Fruit fly (Drosophila melanogaster): ENCODE data around the gene kar.

Gene kar

dm6 chr3R:12656946-12657566 lies 32.1 kb downstream of the kar start (continued):
- TF ChIP-seq chm (GFP tag; IDR thresholded peaks at IDR 0.05): no peak
- no peak for TF ChIP-seq CG13296 (GFP tag; optimal IDR thresholded peaks at IDR 0.05)
- peak; percentile 62 for TF ChIP-seq caup (GFP tag; optimal IDR thresholded peaks at IDR 0.05; ENCODE audit: severe bottlenecking)
- peak; percentile 27; the same call in 1 of the 3 replicates for TF ChIP-seq dysf (GFP tag; IDR thresholded peaks at IDR 0.05)
- TF ChIP-seq prd (optimal IDR thresholded peaks at IDR 0.05): no peak
- no peak for TF ChIP-seq prd (GFP tag; IDR thresholded peaks at IDR 0.05)
- TF ChIP-seq CG15601 (tag; optimal IDR thresholded peaks at IDR 0.05): no peak
- TF ChIP-seq Fer1 (GFP tag; optimal IDR thresholded peaks at IDR 0.05): no peak
- no peak for TF ChIP-seq amos (GFP tag; IDR thresholded peaks at IDR 0.05; ENCODE audit: partially characterized antibody)
- no peak for TF ChIP-seq CG3407 (GFP tag; optimal IDR thresholded peaks at IDR 0.05)
- TF ChIP-seq YL-1 (GFP tag; optimal IDR thresholded peaks at IDR 0.05): no peak
- no peak for TF ChIP-seq CG3163 (GFP tag; optimal IDR thresholded peaks at IDR 0.05)
- TF ChIP-seq D19B (GFP tag; optimal IDR thresholded peaks at IDR 0.05): peak; percentile 18
- TF ChIP-seq tup (GFP tag; optimal IDR thresholded peaks at IDR 0.05): no peak
- no peak for TF ChIP-seq CG34376 (GFP tag; optimal IDR thresholded peaks at IDR 0.05)
- peak; percentile 0 for TF ChIP-seq gro (GFP tag; optimal IDR thresholded peaks at IDR 0.05)
- no peak for TF ChIP-seq corto (GFP tag; optimal IDR thresholded peaks at IDR 0.05)
- no peak for TF ChIP-seq CG18262 (tag; optimal IDR thresholded peaks at IDR 0.05)
- TF ChIP-seq cas (GFP tag; IDR thresholded peaks at IDR 0.05): no peak
- peak; percentile 54; the same call in 2 of the 3 replicates for TF ChIP-seq row (GFP tag; IDR thresholded peaks at IDR 0.05)
- TF ChIP-seq Dfd (GFP tag; optimal IDR thresholded peaks at IDR 0.05): no peak
- TF ChIP-seq yki (optimal IDR thresholded peaks at IDR 0.05): no peak
- TF ChIP-seq Rfx (GFP tag; IDR thresholded peaks at IDR 0.05): peak; percentile 53
- TF ChIP-seq Hand (GFP tag; optimal IDR thresholded peaks at IDR 0.05): peak; percentile 38
- TF ChIP-seq ttk (GFP tag; IDR thresholded peaks at IDR 0.05): no peak
- TF ChIP-seq sc (optimal IDR thresholded peaks at IDR 0.05): no peak
- no peak for TF ChIP-seq sc (GFP tag; optimal IDR thresholded peaks at IDR 0.05)
- TF ChIP-seq Blimp-1 (GFP tag; optimal IDR thresholded peaks at IDR 0.05): no peak
- TF ChIP-seq Dip3 (GFP tag; optimal IDR thresholded peaks at IDR 0.05): peak; percentile 21
- TF ChIP-seq emc (GFP tag; optimal IDR thresholded peaks at IDR 0.05): no peak
- TF ChIP-seq CG10366 (GFP tag; IDR thresholded peaks at IDR 0.05): no peak
- no peak for TF ChIP-seq CG10462 (GFP tag; optimal IDR thresholded peaks at IDR 0.05)
- no peak for TF ChIP-seq CG4360 (GFP tag; IDR thresholded peaks at IDR 0.05)
- no peak for TF ChIP-seq CG8281 (tag; optimal IDR thresholded peaks at IDR 0.05)
- peak; percentile 16 for TF ChIP-seq CG7786 (GFP tag; optimal IDR thresholded peaks at IDR 0.05)
- TF ChIP-seq NFAT (GFP tag; IDR thresholded peaks at IDR 0.05): no peak; the same call in 1 of the 2 replicates
- TF ChIP-seq cato (GFP tag; optimal IDR thresholded peaks at IDR 0.05; ENCODE audit: borderline replicate concordance): no peak
- TF ChIP-seq CG15011 (GFP tag; optimal IDR thresholded peaks at IDR 0.05): peak; percentile 7
- peak; percentile 16 for TF ChIP-seq PHDP (tag; optimal IDR thresholded peaks at IDR 0.05)
- no peak for TF ChIP-seq Dp (GFP tag; optimal IDR thresholded peaks at IDR 0.05)
- TF ChIP-seq CG8765 (GFP tag; IDR thresholded peaks at IDR 0.05): no peak
- no peak for TF ChIP-seq sr (GFP tag; IDR thresholded peaks at IDR 0.05)
- TF ChIP-seq zf30C (GFP tag; optimal IDR thresholded peaks at IDR 0.05): no peak
- TF ChIP-seq Bteb2 (GFP tag; optimal IDR thresholded peaks at IDR 0.05): no peak
- peak; percentile 55 for TF ChIP-seq slbo (GFP tag; IDR thresholded peaks at IDR 0.05)
- TF ChIP-seq HmgD (GFP tag; optimal IDR thresholded peaks at IDR 0.05): no peak
- TF ChIP-seq CG11247 (GFP tag; IDR thresholded peaks at IDR 0.05): no peak
- TF ChIP-seq CG30431 (GFP tag; optimal IDR thresholded peaks at IDR 0.05): no peak
- TF ChIP-seq CG4424 (GFP tag; optimal IDR thresholded peaks at IDR 0.05): no peak
- no peak for TF ChIP-seq chif (GFP tag; optimal IDR thresholded peaks at IDR 0.05)
- no peak for TF ChIP-seq CG30403 (GFP tag; optimal IDR thresholded peaks at IDR 0.05)
- TF ChIP-seq CG8359 (GFP tag; optimal IDR thresholded peaks at IDR 0.05; ENCODE audit: borderline replicate concordance): no peak
